Worm (Caenorhabditis elegans) whole organism, late embryonic: Measurements from ENCODE around the gene T13F2.2.

Source experiments
- ceh-19 ChIP-seq: fragments of 200-800 bp; sonication (Bioruptor generic); optimal IDR thresholded peaks from 2 replicates; lab custom pipeline; 2018; ENCODE audit warnings: mild to moderate bottlenecking, missing genetic modification characterization, missing compliant biosample characterization
- pag-3 ChIP-seq: sonication (generic microtip); optimal IDR thresholded peaks from 2 replicates; lab custom pipeline; 2016; ENCODE audit warnings: missing compliant biosample characterization, missing genetic modification characterization, borderline replicate concordance
- pqm-1 ChIP-seq: sonication (generic microtip); optimal IDR thresholded peaks from 2 replicates; lab custom pipeline; 2016; ENCODE audit warnings: missing genetic modification characterization, missing compliant biosample characterization

DNA sequence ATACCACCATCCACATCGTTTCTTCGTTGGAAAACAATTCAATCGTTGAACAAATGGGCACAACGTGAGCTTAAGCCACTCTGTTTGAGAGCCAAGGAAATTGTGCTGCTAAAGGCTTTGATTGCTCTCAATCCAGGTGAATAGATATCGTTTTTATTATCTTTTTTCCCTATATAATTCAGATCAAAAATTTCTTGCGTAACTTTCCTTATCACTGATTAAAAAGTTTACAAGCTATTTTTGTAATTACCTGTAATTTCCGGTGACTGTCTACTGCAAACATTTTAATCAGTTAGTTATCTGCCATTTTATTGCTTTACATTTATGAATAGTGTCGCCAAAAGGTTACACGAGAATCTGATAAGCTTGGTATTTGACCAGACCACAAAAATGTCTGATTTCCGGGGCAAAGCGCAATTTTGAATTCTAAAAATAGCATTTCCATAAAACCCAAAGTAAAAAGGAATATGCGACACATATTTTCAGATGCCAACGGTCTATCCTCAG is 34.4 kb downstream of the T13F2.2 start:
- TF ChIP-seq pag-3 (tag; lab: Kevin White, UChicago) (no peak), pqm-1 (no peak), ceh-19 (GFP tag; lab: Kevin White, UChicago) (no peak)
